Fruit fly (Drosophila melanogaster): ENCODE data around the gene CG18764.

CG18764 gene

DNA sequence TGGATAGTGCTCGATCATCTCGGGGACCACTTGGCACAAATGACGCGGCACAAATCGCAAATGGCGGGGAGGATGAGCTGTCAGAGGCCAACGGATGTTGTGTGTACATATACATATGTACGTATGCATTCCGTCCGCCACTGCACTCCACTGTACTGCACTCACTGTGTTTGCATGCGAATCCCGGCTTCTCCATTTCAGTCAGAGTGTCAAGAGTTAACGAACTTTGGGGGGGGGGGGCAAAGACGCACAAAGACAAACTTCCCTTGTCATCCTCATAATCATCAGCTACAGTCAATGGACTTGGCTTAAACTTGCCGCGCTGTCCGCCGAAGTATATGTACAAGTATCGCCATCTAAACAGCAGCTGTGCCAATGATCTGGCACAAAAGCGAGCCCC, 12.6 kb upstream of the CG18764 start:
- TF ChIP-seq CG5204 (GFP tag; optimal IDR thresholded peaks at IDR 0.05) (no peak), pad (GFP tag; optimal IDR thresholded peaks at IDR 0.05) (no peak), CG7101 (tag; optimal IDR thresholded peaks at IDR 0.05) (no peak), ovo (GFP tag; optimal IDR thresholded peaks at IDR 0.05) (no peak), Hr96 (GFP tag; optimal IDR thresholded peaks at IDR 0.05) (no peak), Clk (GFP tag; optimal IDR thresholded peaks at IDR 0.05) (no peak), CG1620 (GFP tag; optimal IDR thresholded peaks at IDR 0.05) (no peak), CG7045 (GFP tag; optimal IDR thresholded peaks at IDR 0.05) (no peak), cnc (optimal IDR thresholded peaks at IDR 0.05) (no peak), Crg-1 (GFP tag; optimal IDR thresholded peaks at IDR 0.05) (no peak), CG12768 (GFP tag; optimal IDR thresholded peaks at IDR 0.05) (no peak)

DNA sequence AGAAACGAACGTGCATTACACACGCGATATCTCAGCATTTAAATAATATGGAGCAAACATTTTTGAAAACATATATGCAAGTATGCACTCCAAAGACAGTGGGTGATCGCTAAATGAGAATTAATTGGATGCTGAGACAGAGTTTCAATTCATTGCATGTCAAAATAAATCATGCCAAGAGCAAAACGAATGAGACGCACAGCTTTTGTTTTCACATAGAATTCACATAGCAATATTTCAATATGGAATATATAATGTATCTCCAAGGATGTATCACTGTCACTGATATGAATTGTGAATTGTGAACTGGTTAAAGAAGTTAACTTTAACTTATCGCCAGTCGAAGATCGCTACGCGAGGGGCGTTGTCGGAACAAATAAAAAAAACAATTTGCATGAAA, 12.2 kb upstream of the CG18764 start:
- no peak for TF ChIP-seq CG1620 (GFP tag; optimal IDR thresholded peaks at IDR 0.05)
- peak; percentile 46 for TF ChIP-seq bab1 (GFP tag; optimal IDR thresholded peaks at IDR 0.05)
- no peak for TF ChIP-seq Clk (GFP tag; optimal IDR thresholded peaks at IDR 0.05)
- TF ChIP-seq CG14711 (tag; optimal IDR thresholded peaks at IDR 0.05) = peak; percentile 40
- TF ChIP-seq pad (GFP tag; optimal IDR thresholded peaks at IDR 0.05) = no peak

DNA sequence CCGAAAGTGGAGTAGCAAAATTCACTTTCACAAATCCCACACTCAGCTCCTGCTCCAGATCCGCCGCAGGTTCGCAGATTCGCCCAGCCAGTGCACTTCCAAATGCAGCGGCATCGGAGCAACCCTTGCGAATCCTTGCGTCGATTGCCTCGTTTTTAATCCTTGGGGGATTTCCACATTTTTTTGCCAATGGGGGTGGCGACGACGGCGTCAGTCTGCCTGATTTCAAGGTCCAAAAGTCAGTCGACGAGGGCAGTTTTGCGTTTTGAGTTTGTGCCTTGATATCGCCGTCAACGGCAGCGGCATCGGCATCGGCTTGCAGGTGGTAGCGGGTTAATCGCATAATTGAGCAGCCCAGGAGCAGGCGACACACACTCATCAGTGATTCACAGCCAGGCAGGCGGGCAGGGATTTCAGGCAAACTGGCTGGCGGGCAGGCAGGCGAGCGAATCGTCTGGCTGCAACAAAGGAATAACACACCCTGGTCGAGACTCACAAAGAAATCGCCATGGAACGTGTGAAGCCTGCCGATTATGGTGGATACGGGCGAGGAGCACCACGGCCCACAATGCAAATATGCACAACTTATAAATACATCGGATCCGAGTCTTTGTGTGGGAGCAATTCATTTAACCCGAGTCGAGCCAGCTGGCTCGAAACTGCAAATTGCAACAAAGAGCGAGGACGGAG, 11.1 kb upstream of the CG18764 start:
- TF ChIP-seq CG5204 (GFP tag; optimal IDR thresholded peaks at IDR 0.05) (no peak), Hr96 (GFP tag; optimal IDR thresholded peaks at IDR 0.05) (no peak), CG12768 (GFP tag; optimal IDR thresholded peaks at IDR 0.05) (no peak), Mnt (GFP tag; optimal IDR thresholded peaks at IDR 0.05) (no peak), cic (GFP tag; optimal IDR thresholded peaks at IDR 0.05) (no peak), toe (GFP tag; optimal IDR thresholded peaks at IDR 0.05) (no peak), ovo (GFP tag; optimal IDR thresholded peaks at IDR 0.05) (no peak), cnc (optimal IDR thresholded peaks at IDR 0.05) (no peak), Crg-1 (GFP tag; optimal IDR thresholded peaks at IDR 0.05) (no peak), pad (GFP tag; optimal IDR thresholded peaks at IDR 0.05) (no peak), kay (GFP tag; ENCODE audit: borderline replicate concordance) (no peak), tj (GFP tag; optimal IDR thresholded peaks at IDR 0.05) (no peak), Clk (GFP tag; optimal IDR thresholded peaks at IDR 0.05) (no peak), CG33017 (tag; optimal IDR thresholded peaks at IDR 0.05) (no peak), CG14711 (tag; optimal IDR thresholded peaks at IDR 0.05) (no peak), bab1 (GFP tag; optimal IDR thresholded peaks at IDR 0.05) (no peak)

DNA sequence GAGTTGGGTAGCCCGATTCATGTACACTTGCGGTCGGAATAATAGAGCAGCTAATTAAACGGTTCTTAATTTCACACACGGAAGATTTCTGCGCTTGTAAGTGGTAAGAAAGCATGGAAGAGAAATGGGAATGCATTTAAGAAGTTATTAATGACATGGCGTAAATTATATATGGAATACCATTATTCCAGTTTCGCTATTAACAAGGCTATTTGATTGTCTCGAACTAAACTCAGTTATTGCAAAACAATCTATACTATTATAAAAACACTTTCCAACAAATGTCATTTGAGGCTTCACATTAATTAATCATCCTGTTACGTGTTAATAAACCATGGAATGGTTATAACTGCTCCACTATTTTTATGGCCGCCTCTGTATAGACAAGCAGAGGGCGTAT, 10.5 kb upstream of the CG18764 start:
- TF ChIP-seq Mnt (GFP tag; optimal IDR thresholded peaks at IDR 0.05) (no peak), Crg-1 (GFP tag; optimal IDR thresholded peaks at IDR 0.05) (no peak), CG7101 (tag; optimal IDR thresholded peaks at IDR 0.05) (no peak), CG1620 (GFP tag; optimal IDR thresholded peaks at IDR 0.05) (no peak), tj (GFP tag; optimal IDR thresholded peaks at IDR 0.05) (no peak), CG7045 (GFP tag; optimal IDR thresholded peaks at IDR 0.05) (no peak), CG33017 (tag; optimal IDR thresholded peaks at IDR 0.05) (no peak), cic (GFP tag; optimal IDR thresholded peaks at IDR 0.05) (no peak), toe (GFP tag; optimal IDR thresholded peaks at IDR 0.05) (no peak), cnc (optimal IDR thresholded peaks at IDR 0.05) (no peak), CG5204 (GFP tag; optimal IDR thresholded peaks at IDR 0.05) (no peak), Hr96 (GFP tag; optimal IDR thresholded peaks at IDR 0.05) (no peak), ovo (GFP tag; optimal IDR thresholded peaks at IDR 0.05) (no peak), kay (GFP tag; ENCODE audit: borderline replicate concordance) (no peak), CG11617 (GFP tag; optimal IDR thresholded peaks at IDR 0.05) (no peak), Clk (GFP tag; optimal IDR thresholded peaks at IDR 0.05) (no peak), CG12768 (GFP tag; optimal IDR thresholded peaks at IDR 0.05) (no peak), CG14711 (tag; optimal IDR thresholded peaks at IDR 0.05) (no peak)

DNA sequence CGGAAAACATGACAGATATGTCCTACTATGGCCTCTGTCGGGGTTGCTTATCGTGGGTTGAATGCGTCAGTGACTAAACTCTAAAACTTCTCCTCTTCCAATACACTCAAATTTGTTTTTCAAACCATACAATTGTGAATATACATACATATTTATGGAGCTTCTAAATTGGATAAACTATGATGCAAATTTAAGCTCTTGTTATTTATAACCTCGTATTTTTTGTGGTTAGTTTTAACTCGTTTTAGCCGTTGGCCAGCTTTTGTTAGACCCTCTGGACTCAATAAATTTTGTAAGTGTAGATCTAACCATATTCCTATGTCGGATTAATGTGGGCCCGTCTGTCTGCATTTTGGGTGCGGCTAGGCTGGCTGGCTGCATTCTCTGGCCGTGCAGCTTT, 9.3 kb upstream of the CG18764 start:
- TF ChIP-seq CG7101 (tag; optimal IDR thresholded peaks at IDR 0.05) = no peak

DNA sequence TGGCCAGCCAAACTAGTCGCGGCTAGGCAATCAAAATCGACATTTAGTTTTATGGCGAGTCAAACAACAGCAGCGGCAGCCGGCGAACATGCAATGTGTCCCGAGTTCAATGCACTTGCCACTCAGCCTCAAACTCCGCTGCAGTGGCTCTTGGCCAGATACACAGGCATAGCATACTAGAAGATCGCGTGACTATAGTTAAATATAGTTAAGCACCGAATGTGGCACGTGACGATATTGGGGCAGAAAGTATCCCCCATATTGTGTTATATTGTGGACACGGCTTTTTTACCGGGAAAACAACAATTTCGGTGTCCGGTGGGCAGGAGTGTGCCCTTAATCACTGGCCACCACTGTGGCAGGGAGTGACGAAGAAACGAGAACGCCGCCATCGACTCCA, 8.8 kb upstream of the CG18764 start:
- TF ChIP-seq Clk (GFP tag; optimal IDR thresholded peaks at IDR 0.05) (no peak), CG7101 (tag; optimal IDR thresholded peaks at IDR 0.05) (no peak), ovo (GFP tag; optimal IDR thresholded peaks at IDR 0.05) (no peak)

DNA sequence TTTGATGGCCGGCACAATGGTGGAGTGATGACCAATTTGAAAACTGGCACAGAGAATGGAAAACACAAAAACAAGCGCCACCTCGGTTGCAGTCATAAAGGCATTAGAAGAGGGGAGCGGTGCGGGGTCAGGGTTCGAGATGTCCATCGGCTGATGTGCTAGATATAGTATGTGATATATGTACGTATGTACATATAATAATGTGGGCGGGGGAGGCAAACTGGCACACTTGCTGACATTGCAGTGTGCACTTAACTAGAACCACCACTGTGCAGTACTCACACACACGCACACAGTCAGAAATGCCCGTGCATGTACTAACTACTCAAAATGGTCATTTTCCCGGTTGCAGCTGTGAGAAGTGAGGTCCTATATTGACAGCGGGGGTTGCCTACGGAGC, 7.8 kb upstream of the CG18764 start:
- peak; percentile 61 for TF ChIP-seq tj (GFP tag; optimal IDR thresholded peaks at IDR 0.05)
- no peak for TF ChIP-seq CG14711 (tag; optimal IDR thresholded peaks at IDR 0.05)
- no peak for TF ChIP-seq Hr96 (GFP tag; optimal IDR thresholded peaks at IDR 0.05)
- no peak for TF ChIP-seq Clk (GFP tag; optimal IDR thresholded peaks at IDR 0.05)
- TF ChIP-seq CG12768 (GFP tag; optimal IDR thresholded peaks at IDR 0.05) = peak; percentile 21
- TF ChIP-seq Mnt (GFP tag; optimal IDR thresholded peaks at IDR 0.05) = no peak
- TF ChIP-seq kay (GFP tag; ENCODE audit: borderline replicate concordance) = no peak
- no peak for TF ChIP-seq cic (GFP tag; optimal IDR thresholded peaks at IDR 0.05)
- no peak for TF ChIP-seq bab1 (GFP tag; optimal IDR thresholded peaks at IDR 0.05)
- no peak for TF ChIP-seq CG7101 (tag; optimal IDR thresholded peaks at IDR 0.05)
- no peak for TF ChIP-seq pad (GFP tag; optimal IDR thresholded peaks at IDR 0.05)
- no peak for TF ChIP-seq CG5204 (GFP tag; optimal IDR thresholded peaks at IDR 0.05)
- no peak for TF ChIP-seq CG33017 (tag; optimal IDR thresholded peaks at IDR 0.05)
- no peak for TF ChIP-seq CG11617 (GFP tag; optimal IDR thresholded peaks at IDR 0.05)
- no peak for TF ChIP-seq Crg-1 (GFP tag; optimal IDR thresholded peaks at IDR 0.05)
- no peak for TF ChIP-seq toe (GFP tag; optimal IDR thresholded peaks at IDR 0.05)

Measured in whole organism, adult.